Fruit fly (Drosophila melanogaster): ENCODE data around the gene CG15546.

Gene CG15546

DNA sequence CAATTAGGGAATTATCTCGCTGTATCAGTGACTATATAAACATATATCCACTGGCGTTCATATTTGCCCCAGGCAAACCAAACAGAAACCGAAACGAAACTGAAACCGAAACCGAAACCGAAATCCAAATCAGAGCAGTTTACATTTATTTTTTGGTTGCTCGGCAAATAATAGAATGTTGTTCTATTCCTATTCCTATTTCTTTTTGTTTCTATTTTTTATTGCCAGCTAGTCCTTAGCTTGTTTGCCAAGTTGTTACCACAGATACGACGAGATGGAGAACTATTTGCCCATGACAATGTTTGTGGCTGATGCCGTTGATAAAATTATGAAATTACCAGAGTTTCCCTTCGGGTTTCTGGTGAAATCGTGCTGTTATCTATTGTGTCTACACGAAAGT, 42.9 kb upstream of the CG15546 start (continued):
- no peak for TF ChIP-seq CG3065 (GFP tag; optimal IDR thresholded peaks at IDR 0.05)
- TF ChIP-seq cas (GFP tag; IDR thresholded peaks at IDR 0.05) = no peak
- no peak for TF ChIP-seq CG9215 (GFP tag; IDR thresholded peaks at IDR 0.05)
- no peak for TF ChIP-seq Aef1 (GFP tag; IDR thresholded peaks at IDR 0.05)
- no peak for TF ChIP-seq CG8765 (GFP tag; IDR thresholded peaks at IDR 0.05)
- TF ChIP-seq sim (GFP tag; IDR thresholded peaks at IDR 0.05) = no peak
- no peak for TF ChIP-seq Atf-2 (GFP tag; optimal IDR thresholded peaks at IDR 0.05)
- TF ChIP-seq CG13296 (GFP tag; optimal IDR thresholded peaks at IDR 0.05) = no peak
- no peak for TF ChIP-seq Mad (GFP tag; optimal IDR thresholded peaks at IDR 0.05)
- peak; percentile 2 for TF ChIP-seq HHEX (GFP tag; optimal IDR thresholded peaks at IDR 0.05)
- no peak for TF ChIP-seq MBD-R2 (GFP tag; IDR thresholded peaks at IDR 0.05)
- no peak for TF ChIP-seq CG10959 (GFP tag; IDR thresholded peaks at IDR 0.05)
- no peak for TF ChIP-seq CG7357 (GFP tag; IDR thresholded peaks at IDR 0.05)
- TF ChIP-seq CG10147 (GFP tag; optimal IDR thresholded peaks at IDR 0.05) = no peak
- TF ChIP-seq sc (optimal IDR thresholded peaks at IDR 0.05) = no peak
- TF ChIP-seq sc (GFP tag; optimal IDR thresholded peaks at IDR 0.05) = peak; percentile 9
- TF ChIP-seq esg (GFP tag; conservative IDR thresholded peaks at IDR 0.05) = no peak
- TF ChIP-seq shn (GFP tag; optimal IDR thresholded peaks at IDR 0.05) = no peak
- no peak for TF ChIP-seq CG13775 (GFP tag; optimal IDR thresholded peaks at IDR 0.05)
- no peak for TF ChIP-seq CG10565 (GFP tag; optimal IDR thresholded peaks at IDR 0.05)
- no peak for TF ChIP-seq CG30020 (tag; optimal IDR thresholded peaks at IDR 0.05)
- TF ChIP-seq pan (optimal IDR thresholded peaks at IDR 0.05) = no peak
- TF ChIP-seq pan (GFP tag; optimal IDR thresholded peaks at IDR 0.05 in 1 of 2, IDR thresholded peaks at IDR 0.05 in 1 of 2) = no peak
- TF ChIP-seq CG10979 (tag; optimal IDR thresholded peaks at IDR 0.05) = no peak
- TF ChIP-seq CG33557 (GFP tag; optimal IDR thresholded peaks at IDR 0.05) = peak; percentile 45
- TF ChIP-seq kah (GFP tag; optimal IDR thresholded peaks at IDR 0.05) = no peak
- no peak for TF ChIP-seq CG13287 (GFP tag; IDR thresholded peaks at IDR 0.05; ENCODE audit: partially characterized antibody)
- no peak for TF ChIP-seq Hr39 (optimal IDR thresholded peaks at IDR 0.05)
- TF ChIP-seq bigmax (GFP tag; optimal IDR thresholded peaks at IDR 0.05) = no peak
- no peak for TF ChIP-seq sisA (GFP tag; IDR thresholded peaks at IDR 0.05)
- peak; percentile 42 for TF ChIP-seq CG18262 (tag; optimal IDR thresholded peaks at IDR 0.05)
- TF ChIP-seq NfI (GFP tag; optimal IDR thresholded peaks at IDR 0.05) = no peak
- peak; percentile 13 for TF ChIP-seq CG3407 (GFP tag; optimal IDR thresholded peaks at IDR 0.05)
- no peak for TF ChIP-seq peb (GFP tag; IDR thresholded peaks at IDR 0.05)
- no peak for TF ChIP-seq inv (GFP tag; IDR thresholded peaks at IDR 0.05; ENCODE audit: partially characterized antibody)
- peak; percentile 11 for TF ChIP-seq grau (tag; optimal IDR thresholded peaks at IDR 0.05)
- 0 out of 2 replicates have a peak, but pooled peaks have one; percentile 24 for TF ChIP-seq chm (GFP tag; IDR thresholded peaks at IDR 0.05)
- TF ChIP-seq Med (GFP tag) = peak; percentile 35
- TF ChIP-seq kni (GFP tag; optimal IDR thresholded peaks at IDR 0.05) = peak; percentile 31
- no peak for TF ChIP-seq Scr (GFP tag; IDR thresholded peaks at IDR 0.05; ENCODE audit: partially characterized antibody)
- peak; percentile 10 for TF ChIP-seq CG10543 (GFP tag; optimal IDR thresholded peaks at IDR 0.05)
- peak; percentile 50 for TF ChIP-seq CG2678 (tag; optimal IDR thresholded peaks at IDR 0.05)
- no peak for TF ChIP-seq Antp (GFP tag; optimal IDR thresholded peaks at IDR 0.05)
- TF ChIP-seq amos (GFP tag; IDR thresholded peaks at IDR 0.05; ENCODE audit: partially characterized antibody) = no peak
- TF ChIP-seq CG9437 (GFP tag; optimal IDR thresholded peaks at IDR 0.05) = no peak
- peak; percentile 58 for TF ChIP-seq dmrt11E (tag; optimal IDR thresholded peaks at IDR 0.05)
- no peak for TF ChIP-seq row (GFP tag; IDR thresholded peaks at IDR 0.05)
- no peak for TF ChIP-seq mld (GFP tag; IDR thresholded peaks at IDR 0.05; ENCODE audit: partially characterized antibody)
- TF ChIP-seq Elba2 (GFP tag; optimal IDR thresholded peaks at IDR 0.05) = no peak
- TF ChIP-seq gt (GFP tag; IDR thresholded peaks at IDR 0.05) = no peak
- TF ChIP-seq Sox100B (GFP tag; optimal IDR thresholded peaks at IDR 0.05) = peak; percentile 38
- peak; percentile 53 for TF ChIP-seq gsb-n (tag; optimal IDR thresholded peaks at IDR 0.05)
- no peak for TF ChIP-seq CG8478 (optimal IDR thresholded peaks at IDR 0.05)
